Fruit fly (Drosophila melanogaster) whole organism, wandering third instar larva: Measurements from ENCODE around the gene CG5846.

Experiments used
- Hr83 ChIP-seq: fragments of 200-300 bp; sonication (Bioruptor generic); optimal IDR thresholded peaks from 2 replicates; lab custom pipeline; 2016; ENCODE audit warnings: missing biosample characterization, mild to moderate bottlenecking, missing genetic modification characterization, moderate library complexity; ENCODE audit not compliant: poor library complexity, severe bottlenecking
- OdsH ChIP-seq: fragments of 200-800 bp; sonication (Bioruptor generic); optimal IDR thresholded peaks from 2 replicates; lab custom pipeline; 2016; ENCODE audit warnings: missing biosample characterization, mild to moderate bottlenecking, missing genetic modification characterization
- foxo ChIP-seq, 2 experiments: fragments of 200-800 bp; sonication (Bioruptor generic); optimal IDR thresholded peaks; 2 replicates in 1 of 2; 3 replicates in 1 of 2; lab custom pipeline; 2016 to 2017; ENCODE audit warnings: missing biosample characterization in 2 of 2, missing genetic modification characterization in 2 of 2
- fru ChIP-seq: fragments of 200-800 bp; sonication (Bioruptor generic); optimal IDR thresholded peaks from 3 replicates; lab custom pipeline; 2016; ENCODE audit warnings: missing biosample characterization, mild to moderate bottlenecking, missing genetic modification characterization
- lola ChIP-seq: fragments of >200 bp; optimal IDR thresholded peaks from 2 replicates; lab custom pipeline; 2017; ENCODE audit warnings: missing biosample characterization, missing genetic modification characterization
- sv ChIP-seq: fragments of 200-800 bp; sonication (Bioruptor generic); optimal IDR thresholded peaks from 3 replicates; lab custom pipeline; 2016; ENCODE audit warnings: missing biosample characterization, missing genetic modification characterization
- tai ChIP-seq: sonication (Bioruptor generic); optimal IDR thresholded peaks from 2 replicates; lab custom pipeline; 2016; ENCODE audit warnings: missing biosample characterization, missing genetic modification characterization
- woc ChIP-seq: sonication (Bioruptor generic); optimal IDR thresholded peaks from 2 replicates; lab custom pipeline; 2016; ENCODE audit warnings: missing biosample characterization, mild to moderate bottlenecking, missing genetic modification characterization

dm6 chr2L:9954696-9955095, 2.3 kb downstream of the CG5846 start:
- no peak for TF ChIP-seq sv (GFP tag; lab: Kevin White, UChicago)
- no peak for TF ChIP-seq OdsH (GFP tag; lab: Kevin White, UChicago)
- TF ChIP-seq fru, result no peak
- no peak for TF ChIP-seq Hr83
- TF ChIP-seq lola, result no peak
- no peak for TF ChIP-seq tai (GFP tag; lab: Kevin White, UChicago)
- TF ChIP-seq woc, result no peak
- TF ChIP-seq foxo (GFP tag; optimal IDR thresholded peaks at IDR 0.05; lab: Kevin White, UChicago), result no peak
